Fruit fly (Drosophila melanogaster) whole organism, embryonic: Measurements from ENCODE around the gene neur.
A peak's percentile ranks its signal among the peaks of the same experiment; 100 is the strongest.

Source experiments
- Ada2b ChIP-seq: fragments of 200-800 bp; sonication (Bioruptor generic); IDR thresholded peaks from 2 replicates; pipeline ENCODE4 v1.3.6; 2022; ENCODE audit warnings: missing biosample characterization, missing genetic modification characterization
- CG10267 ChIP-seq: fragments of 200-800 bp; sonication (Bioruptor generic); optimal IDR thresholded peaks from 2 replicates; lab custom pipeline; 2018; ENCODE audit warnings: missing biosample characterization, mild to moderate bottlenecking, missing genetic modification characterization, moderate library complexity
- CG11504 ChIP-seq: fragments of 200-800 bp; sonication (Bioruptor generic); optimal IDR thresholded peaks from 3 replicates; lab custom pipeline; 2019; ENCODE audit warnings: missing biosample characterization, mild to moderate bottlenecking, missing genetic modification characterization, moderate library complexity
- CG13624 ChIP-seq: fragments of 200-800 bp; sonication (Bioruptor generic); optimal IDR thresholded peaks from 2 replicates; lab custom pipeline; 2016; ENCODE audit warnings: missing biosample characterization, missing genetic modification characterization
- CG17359 ChIP-seq: fragments of 200-800 bp; sonication (Bioruptor generic); optimal IDR thresholded peaks from 3 replicates; lab custom pipeline; 2018; ENCODE audit warnings: missing biosample characterization, mild to moderate bottlenecking, missing genetic modification characterization, moderate library complexity
- CG18262 ChIP-seq: fragments of 200-800 bp; optimal IDR thresholded peaks from 3 replicates; lab custom pipeline; 2019; ENCODE audit warnings: missing biosample characterization, mild to moderate bottlenecking, missing genetic modification characterization, moderate library complexity
- CG1832 ChIP-seq: fragments of 200-800 bp; sonication (Bioruptor generic); optimal IDR thresholded peaks from 2 replicates; lab custom pipeline; 2017; ENCODE audit warnings: missing biosample characterization, mild to moderate bottlenecking, missing genetic modification characterization, inconsistent platforms
- CG18619 ChIP-seq: fragments of 200-800 bp; sonication (Bioruptor generic); optimal IDR thresholded peaks from 3 replicates; lab custom pipeline; 2017; ENCODE audit warnings: missing biosample characterization, mild to moderate bottlenecking, missing genetic modification characterization
- CG32772 ChIP-seq: fragments of 200-800 bp; sonication (Bioruptor generic); IDR thresholded peaks from 2 replicates; pipeline ENCODE4 v1.3.6; 2022; ENCODE audit warnings: missing biosample characterization, missing genetic modification characterization
- CG33557 ChIP-seq: fragments of 200-800 bp; sonication (Bioruptor generic); optimal IDR thresholded peaks from 2 replicates; lab custom pipeline; 2019; ENCODE audit warnings: missing biosample characterization, mild to moderate bottlenecking, missing genetic modification characterization, moderate library complexity
- CG42726 ChIP-seq: fragments of 200-800 bp; sonication (Bioruptor generic); IDR thresholded peaks from 2 replicates; pipeline ENCODE4 v1.3.6; 2022; ENCODE audit warnings: missing biosample characterization, missing genetic modification characterization; ENCODE audit not compliant: partially characterized antibody
- CG5953 ChIP-seq: fragments of 200-800 bp; sonication (Bioruptor generic); IDR thresholded peaks from 2 replicates; pipeline ENCODE4 v1.3.6; 2022; ENCODE audit warnings: missing biosample characterization, missing genetic modification characterization
- CG7357 ChIP-seq: fragments of 200-800 bp; sonication (Bioruptor generic); IDR thresholded peaks from 3 replicates; pipeline ENCODE4 v1.3.6; 2022; ENCODE audit warnings: missing biosample characterization, missing genetic modification characterization
- CG7928 ChIP-seq: fragments of 200-800 bp; sonication (Bioruptor generic); optimal IDR thresholded peaks from 2 replicates; lab custom pipeline; 2017; ENCODE audit warnings: missing biosample characterization, mild to moderate bottlenecking, missing genetic modification characterization
- CG8281 ChIP-seq: fragments of 200-800 bp; sonication (Bioruptor generic); optimal IDR thresholded peaks from 2 replicates; lab custom pipeline; 2018; ENCODE audit warnings: missing biosample characterization, mild to moderate bottlenecking, missing genetic modification characterization, moderate library complexity
- CG8478 ChIP-seq: fragments of >200 bp; optimal IDR thresholded peaks from 2 replicates; lab custom pipeline; 2018
- CG8924 ChIP-seq: fragments of 200-800 bp; optimal IDR thresholded peaks from 3 replicates; lab custom pipeline; 2019; ENCODE audit warnings: missing biosample characterization, mild to moderate bottlenecking, missing genetic modification characterization, moderate library complexity
- CG9609 ChIP-seq: fragments of 200-800 bp; sonication (Bioruptor generic); optimal IDR thresholded peaks from 3 replicates; lab custom pipeline; 2016; ENCODE audit warnings: missing biosample characterization, missing genetic modification characterization
- Dek ChIP-seq: fragments of 200-800 bp; sonication (Bioruptor generic); optimal IDR thresholded peaks from 3 replicates; lab custom pipeline; 2019; ENCODE audit warnings: missing biosample characterization, mild to moderate bottlenecking, missing genetic modification characterization, moderate library complexity
- Dp ChIP-seq: fragments of 200-800 bp; sonication (Bioruptor generic); optimal IDR thresholded peaks from 2 replicates; lab custom pipeline; 2018; ENCODE audit warnings: missing biosample characterization, mild to moderate bottlenecking, missing genetic modification characterization, moderate library complexity
- Elba2 ChIP-seq: fragments of 200-800 bp; sonication (Bioruptor generic); optimal IDR thresholded peaks from 3 replicates; lab custom pipeline; 2016; ENCODE audit warnings: missing biosample characterization, missing genetic modification characterization
- Fer3 ChIP-seq: fragments of 200-800 bp; sonication (Bioruptor generic); optimal IDR thresholded peaks from 2 replicates; lab custom pipeline; 2018; ENCODE audit warnings: missing biosample characterization, mild to moderate bottlenecking, missing genetic modification characterization, moderate library complexity
- Gsc ChIP-seq: fragments of 200-800 bp; sonication (Bioruptor generic); IDR thresholded peaks from 2 replicates; pipeline ENCODE4 v1.3.6; 2022; ENCODE audit warnings: missing biosample characterization, missing genetic modification characterization
- Gug ChIP-seq: fragments of 200-800 bp; sonication (Bioruptor generic); IDR thresholded peaks from 4 replicates; pipeline ENCODE4 v1.3.6; 2022; ENCODE audit warnings: missing biosample characterization, missing genetic modification characterization
- HLHmδ ChIP-seq: fragments of 200-800 bp; sonication (Bioruptor generic); optimal IDR thresholded peaks from 2 replicates; lab custom pipeline; 2018; ENCODE audit warnings: missing biosample characterization, mild to moderate bottlenecking, missing genetic modification characterization, moderate library complexity
- Lhr ChIP-seq: fragments of 200-800 bp; sonication (Bioruptor generic); optimal IDR thresholded peaks from 3 replicates; lab custom pipeline; 2017; ENCODE audit warnings: mild to moderate bottlenecking, missing biosample characterization, missing genetic modification reagents, missing genetic modification characterization
- Optix ChIP-seq: fragments of 200-800 bp; sonication (Bioruptor generic); IDR thresholded peaks from 3 replicates; pipeline ENCODE4 v1.3.6; 2022; ENCODE audit warnings: missing biosample characterization, missing genetic modification characterization
- Ravus ChIP-seq: fragments of 200-800 bp; sonication (Bioruptor generic); IDR thresholded peaks from 2 replicates; pipeline ENCODE4 v1.3.6; 2022; ENCODE audit warnings: missing biosample characterization, missing genetic modification characterization
- Six4 ChIP-seq: fragments of 200-800 bp; sonication (Bioruptor generic); optimal IDR thresholded peaks from 2 replicates; lab custom pipeline; 2016; ENCODE audit warnings: missing biosample characterization, missing genetic modification characterization
- Sry-β ChIP-seq: fragments of 200-800 bp; sonication (Bioruptor generic); optimal IDR thresholded peaks from 2 replicates; lab custom pipeline; 2018; ENCODE audit warnings: missing biosample characterization, mild to moderate bottlenecking, missing genetic modification characterization, moderate library complexity
- Trl ChIP-seq, 3 experiments: fragments of >200 bp in 2 of 3; fragments of 200-800 bp in 1 of 3; sonication (Bioruptor generic) in 1 of 3; optimal IDR thresholded peaks; 2 replicates in 1 of 3; 3 replicates in 2 of 3; lab custom pipeline; 2016 to 2017; ENCODE audit warnings: missing biosample characterization in 1 of 3, missing genetic modification characterization in 1 of 3
- cato ChIP-seq: fragments of 200-800 bp; sonication (Bioruptor generic); optimal IDR thresholded peaks from 2 replicates; lab custom pipeline; 2016; ENCODE audit warnings: missing biosample characterization, missing genetic modification characterization, borderline replicate concordance
- eyg ChIP-seq: fragments of 200-800 bp; sonication (Bioruptor generic); optimal IDR thresholded peaks from 3 replicates; lab custom pipeline; 2016; ENCODE audit warnings: missing biosample characterization, missing genetic modification characterization
- gcm ChIP-seq: fragments of 200-800 bp; sonication (Bioruptor generic); optimal IDR thresholded peaks from 2 replicates; lab custom pipeline; 2019; ENCODE audit warnings: missing biosample characterization, mild to moderate bottlenecking, missing genetic modification characterization, moderate library complexity
- hbn ChIP-seq: fragments of 200-800 bp; sonication (Bioruptor generic); IDR thresholded peaks from 2 replicates; pipeline ENCODE4 v1.3.6; 2022; ENCODE audit warnings: missing biosample characterization, missing genetic modification characterization; ENCODE audit not compliant: partially characterized antibody
- jigr1 ChIP-seq: fragments of 200-800 bp; sonication (Bioruptor generic); IDR thresholded peaks from 3 replicates; pipeline ENCODE4 v1.3.6; 2022; ENCODE audit warnings: missing biosample characterization, missing genetic modification characterization
- mirr ChIP-seq: fragments of 200-800 bp; sonication (Bioruptor generic); optimal IDR thresholded peaks from 3 replicates; lab custom pipeline; 2018; ENCODE audit warnings: missing biosample characterization, mild to moderate bottlenecking, missing genetic modification characterization
- mld ChIP-seq: fragments of 200-800 bp; sonication (Bioruptor generic); IDR thresholded peaks from 3 replicates; pipeline ENCODE4 v1.3.6; 2022; ENCODE audit warnings: missing biosample characterization, missing genetic modification characterization; ENCODE audit not compliant: partially characterized antibody
- nau ChIP-seq: fragments of 200-800 bp; sonication (Bioruptor generic); optimal IDR thresholded peaks from 3 replicates; lab custom pipeline; 2017; ENCODE audit warnings: missing biosample characterization, mild to moderate bottlenecking, missing genetic modification characterization, missing genetic modification reagents
- nmo ChIP-seq: fragments of 200-800 bp; sonication (Bioruptor generic); optimal IDR thresholded peaks from 2 replicates; lab custom pipeline; 2018; ENCODE audit warnings: missing biosample characterization, mild to moderate bottlenecking, missing genetic modification characterization, moderate library complexity
- p53 ChIP-seq: fragments of 200-800 bp; sonication (Bioruptor generic); optimal IDR thresholded peaks from 2 replicates; lab custom pipeline; 2016; ENCODE audit warnings: missing biosample characterization, missing genetic modification characterization
- peb ChIP-seq: fragments of 200-800 bp; sonication (Bioruptor generic); IDR thresholded peaks from 2 replicates; pipeline ENCODE4 v1.3.6; 2022; ENCODE audit warnings: missing biosample characterization, missing genetic modification characterization
- pum ChIP-seq: fragments of 200-800 bp; sonication (Bioruptor generic); optimal IDR thresholded peaks from 2 replicates; lab custom pipeline; 2016; ENCODE audit warnings: missing biosample characterization, missing genetic modification characterization
- rib ChIP-seq: fragments of 200-800 bp; sonication (Bioruptor generic); IDR thresholded peaks from 2 replicates; pipeline ENCODE4 v1.3.6; 2022; ENCODE audit warnings: missing biosample characterization, missing genetic modification characterization
- sens-2 ChIP-seq: fragments of 200-800 bp; sonication (Bioruptor generic); IDR thresholded peaks from 2 replicates; pipeline ENCODE4 v1.3.6; 2022; ENCODE audit warnings: missing biosample characterization, missing genetic modification characterization
- shn ChIP-seq: fragments of 200-800 bp; sonication (Bioruptor generic); optimal IDR thresholded peaks from 3 replicates; lab custom pipeline; 2016; ENCODE audit warnings: missing biosample characterization, missing genetic modification characterization
- tna ChIP-seq: fragments of 200-800 bp; sonication (Bioruptor generic); IDR thresholded peaks from 2 replicates; pipeline ENCODE4 v1.3.6; 2022; ENCODE audit warnings: missing biosample characterization, missing genetic modification characterization; ENCODE audit not compliant: partially characterized antibody
- zen2 ChIP-seq: fragments of 200-800 bp; sonication (Bioruptor generic); IDR thresholded peaks from 3 replicates; pipeline ENCODE4 v1.3.6; 2022; ENCODE audit warnings: missing biosample characterization, missing genetic modification characterization; ENCODE audit not compliant: partially characterized antibody

Gene neur

dm6 chr3R:9033619-9034401 is 5.5 kb downstream of the neur start (continued):
- TF ChIP-seq nmo (GFP tag; lab: Kevin White, UChicago) (peak; percentile 88), CG17359 (tag; lab: Kevin White, UChicago) (peak; percentile 74), CG8281 (tag; lab: Kevin White, UChicago) (peak; percentile 62), CG8924 (tag; lab: Kevin White, UChicago) (peak; percentile 93), Fer3 (tag; lab: Kevin White, UChicago) (peak; percentile 73), cato (GFP tag; lab: Kevin White, UChicago) (no peak), Elba2 (GFP tag; lab: Kevin White, UChicago) (peak; percentile 20), Six4 (peak; percentile 58), nau (GFP tag; lab: Kevin White, UChicago) (peak; percentile 80), CG13624 (peak; percentile 69), mld (GFP tag; lab: Robert Waterston, UW) (no peak), Dek (tag; lab: Kevin White, UChicago) (peak; percentile 87), peb (GFP tag; lab: Robert Waterston, UW) (peak; percentile 42; the same call in 1 of the 2 replicates), CG7357 (GFP tag; lab: Robert Waterston, UW) (no peak), CG18619 (peak; percentile 83), CG11504 (peak; percentile 88), CG18262 (peak; percentile 94), CG8478 (lab: Kevin White, UChicago) (no peak), Ravus (GFP tag; lab: Robert Waterston, UW) (peak; percentile 12; the same call in 1 of the 2 replicates), tna (no peak), jigr1 (peak; percentile 40; the same call in 1 of the 3 replicates), sens-2 (GFP tag; lab: Robert Waterston, UW) (no peak), gcm (GFP tag; lab: Kevin White, UChicago) (peak; percentile 86), hbn (GFP tag; lab: Robert Waterston, UW) (no peak), rib (GFP tag; lab: Robert Waterston, UW) (peak; percentile 29; the same call in 1 of the 2 replicates), HLHmδ (GFP tag; lab: Kevin White, UChicago) (peak; percentile 40), eyg (no peak), CG1832 (GFP tag; lab: Kevin White, UChicago) (no peak), Lhr (GFP tag; lab: Kevin White, UChicago) (peak; percentile 61), CG7928 (GFP tag; lab: Kevin White, UChicago) (peak; percentile 68), Gug (no peak), Ada2b (GFP tag; lab: Robert Waterston, UW) (0 out of 2 replicates have a peak, but pooled peaks have one; percentile 38), p53 (GFP tag; lab: Kevin White, UChicago) (no peak), shn (no peak), Dp (GFP tag; lab: Kevin White, UChicago) (peak; percentile 28), Sry-β (peak; percentile 100), CG32772 (peak; percentile 68), pum (GFP tag; lab: Kevin White, UChicago) (no peak), zen2 (GFP tag; lab: Robert Waterston, UW) (no peak), Trl (optimal IDR thresholded peaks at IDR 0.05; lab: Kevin White, UChicago) (peak; percentile 94 to 97), Trl (GFP tag; optimal IDR thresholded peaks at IDR 0.05; lab: Kevin White, UChicago) (peak; percentile 47), CG33557 (peak; percentile 88), mirr (peak; percentile 7), Optix (GFP tag; lab: Robert Waterston, UW) (no peak), CG9609 (GFP tag; lab: Kevin White, UChicago) (peak; percentile 45), Gsc (GFP tag; lab: Robert Waterston, UW) (no peak), CG42726 (GFP tag; lab: Robert Waterston, UW) (peak; percentile 75; the same call in 1 of the 2 replicates), CG10267 (tag; lab: Kevin White, UChicago) (peak; percentile 86), CG5953 (GFP tag; lab: Robert Waterston, UW) (no peak)
